Worm (Caenorhabditis elegans): Measurements from ENCODE around the gene nhr-101.

Gene nhr-101

ce11 chrV:11610049-11610448, 39.8 kb downstream of the nhr-101 start, which contains the start of gene piit-1:
Gene piit-1, minus strand, starts transcription at chrV:11610149.
- no peak for TF ChIP-seq unc-98 (GFP tag; IDR thresholded peaks at IDR 0.05)
- no peak for TF ChIP-seq aly-2 (tag; optimal IDR thresholded peaks at IDR 0.05)
- TF ChIP-seq fkh-4 (tag; optimal IDR thresholded peaks at IDR 0.05; ENCODE audit: borderline replicate concordance) = no peak
- TF ChIP-seq lin-35 (GFP tag; optimal IDR thresholded peaks at IDR 0.05) = no peak
- TF ChIP-seq nhr-11 (tag; optimal IDR thresholded peaks at IDR 0.05) = no peak
- no peak for TF ChIP-seq ztf-4 (tag; optimal IDR thresholded peaks at IDR 0.05)
- no peak for TF ChIP-seq pqm-1 (tag; optimal IDR thresholded peaks at IDR 0.05)
- no peak for TF ChIP-seq ces-1 (GFP tag; optimal IDR thresholded peaks at IDR 0.05)
- TF ChIP-seq dpl-1 (GFP tag; optimal IDR thresholded peaks at IDR 0.05) = no peak
- no peak for TF ChIP-seq efl-1 (optimal IDR thresholded peaks at IDR 0.05)
- no peak for TF ChIP-seq efl-1 (GFP tag; optimal IDR thresholded peaks at IDR 0.05 in 1 of 2)
- no peak for TF ChIP-seq hlh-4 (tag; optimal IDR thresholded peaks at IDR 0.05)
- no peak for TF ChIP-seq ceh-63 (GFP tag; optimal IDR thresholded peaks at IDR 0.05)
- TF ChIP-seq grh-1 (GFP tag; IDR thresholded peaks at IDR 0.05) = no peak
- no peak for TF ChIP-seq lin-13 (GFP tag; optimal IDR thresholded peaks at IDR 0.05)
- TF ChIP-seq elt-2 (tag; optimal IDR thresholded peaks at IDR 0.05) = no peak
- no peak for TF ChIP-seq zag-1 (tag; optimal IDR thresholded peaks at IDR 0.05)

DNA sequence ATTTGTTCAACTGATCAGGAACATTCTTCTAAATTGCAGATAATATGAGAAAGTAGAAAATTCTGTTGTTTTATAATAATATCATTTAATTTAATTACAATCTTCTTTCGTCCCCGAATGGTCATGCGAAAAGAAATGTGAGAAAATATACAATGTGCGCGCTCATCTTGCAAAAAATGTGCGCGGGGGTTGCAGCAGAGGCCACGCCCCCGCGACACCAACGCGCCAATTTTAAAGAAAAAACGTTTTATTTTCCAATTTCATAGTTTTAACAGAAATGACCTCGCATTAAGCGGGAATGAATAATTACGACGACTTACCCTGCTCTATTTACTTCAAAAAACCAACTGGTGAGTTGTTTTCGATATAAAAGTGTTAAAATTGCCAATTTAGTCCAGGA, 40.2 kb downstream of the nhr-101 start, which contains the start of gene sas-5:
TSS of gene sas-5 (plus strand) at position 257 of the 400 bp plus-strand sequence.
- TF ChIP-seq dsc-1 (tag; optimal IDR thresholded peaks at IDR 0.05) (peak; percentile 79), hpl-2 (GFP tag; optimal IDR thresholded peaks at IDR 0.05) (peak; percentile 34), fkh-8 (tag; optimal IDR thresholded peaks at IDR 0.05) (peak; percentile 13), aha-1 (tag; optimal IDR thresholded peaks at IDR 0.05) (no peak), jun-1 (tag; optimal IDR thresholded peaks at IDR 0.05) (peak; percentile 21), snpc-4 (tag; optimal IDR thresholded peaks at IDR 0.05) (peak; percentile 86), fos-1 (tag; optimal IDR thresholded peaks at IDR 0.05) (no peak), alr-1 (tag; optimal IDR thresholded peaks at IDR 0.05; ENCODE audit: borderline replicate concordance) (no peak), lin-35 (GFP tag; optimal IDR thresholded peaks at IDR 0.05) (peak; percentile 86 to 95), nhr-19 (GFP tag; conservative IDR thresholded peaks at IDR 0.05) (peak; percentile 82), nhr-20 (tag; optimal IDR thresholded peaks at IDR 0.05) (peak; percentile 86), snu-23 (GFP tag; optimal IDR thresholded peaks at IDR 0.05) (peak; percentile 86), isw-1 (GFP tag; IDR thresholded peaks at IDR 0.05) (peak; percentile 55), nhr-47 (tag; optimal IDR thresholded peaks at IDR 0.05) (peak; percentile 82), lin-15B (tag; optimal IDR thresholded peaks at IDR 0.05) (peak; percentile 68), tlp-1 (tag; optimal IDR thresholded peaks at IDR 0.05) (no peak), nhr-90 (tag; optimal IDR thresholded peaks at IDR 0.05; ENCODE audit: poor library complexity) (peak; percentile 86), nhr-85 (tag) (peak; percentile 89), grh-1 (GFP tag; IDR thresholded peaks at IDR 0.05) (peak; percentile 65), lin-13 (GFP tag; optimal IDR thresholded peaks at IDR 0.05) (peak; percentile 57), skn-1 (tag; optimal IDR thresholded peaks at IDR 0.05) (peak; percentile 74), nhr-11 (tag; optimal IDR thresholded peaks at IDR 0.05) (peak; percentile 2), mef-2 (tag; optimal IDR thresholded peaks at IDR 0.05) (no peak), tbx-2 (tag; optimal IDR thresholded peaks at IDR 0.05) (peak; percentile 78), lin-14 (GFP tag; optimal IDR thresholded peaks at IDR 0.05) (peak; percentile 73), ceh-8 (GFP tag; optimal IDR thresholded peaks at IDR 0.05) (peak; percentile 66), swsn-7 (tag; optimal IDR thresholded peaks at IDR 0.05) (peak; percentile 82), unc-98 (GFP tag; IDR thresholded peaks at IDR 0.05) (no peak), efl-3 (GFP tag; optimal IDR thresholded peaks at IDR 0.05) (no peak), ets-5 (GFP tag; IDR thresholded peaks at IDR 0.05) (no peak), vab-15 (tag; optimal IDR thresholded peaks at IDR 0.05) (no peak), zip-4 (GFP tag; optimal IDR thresholded peaks at IDR 0.05) (peak; percentile 41), C16A3.4 (tag; optimal IDR thresholded peaks at IDR 0.05) (peak; percentile 77), aly-2 (tag; optimal IDR thresholded peaks at IDR 0.05) (no peak), nhr-71 (tag; optimal IDR thresholded peaks at IDR 0.05) (peak; percentile 88), C04F5.9 (tag; optimal IDR thresholded peaks at IDR 0.05) (peak; percentile 4), unc-30 (tag; optimal IDR thresholded peaks at IDR 0.05) (no peak), ceh-88 (GFP tag; IDR thresholded peaks at IDR 0.05) (peak; percentile 56; the same call in 1 of the 2 replicates), mdl-1 (tag; optimal IDR thresholded peaks at IDR 0.05) (peak in 1 of 2 experiments; percentile 65), F16B12.6 (tag; optimal IDR thresholded peaks at IDR 0.05) (peak; percentile 37), mep-1 (tag; optimal IDR thresholded peaks at IDR 0.05) (peak; percentile 72)

Measured in whole organism, L1 larva.